Worm (Caenorhabditis elegans) whole organism, late embryonic: Measurements from ENCODE around the gene Y38H8A.4.

ENCODE experiments used
- C08G9.2 ChIP-seq: sonication (generic microtip); optimal IDR thresholded peaks from 2 replicates; lab custom pipeline; 2016; ENCODE audit warnings: mild to moderate bottlenecking, missing genetic modification characterization, moderate library complexity, missing compliant biosample characterization
- C38D4.7 ChIP-seq: fragments of 200-800 bp; sonication (Bioruptor generic); optimal IDR thresholded peaks from 2 replicates; lab custom pipeline; 2018; ENCODE audit warnings: mild to moderate bottlenecking, missing genetic modification characterization, moderate library complexity, missing compliant biosample characterization
- K02D7.2 ChIP-seq: sonication (generic microtip); optimal IDR thresholded peaks from 2 replicates; lab custom pipeline; 2017; ENCODE audit warnings: mild to moderate bottlenecking, missing genetic modification characterization, missing compliant biosample characterization
- T23F11.4 ChIP-seq: fragments of 200-800 bp; sonication (Bioruptor generic); optimal IDR thresholded peaks from 2 replicates; lab custom pipeline; 2018; ENCODE audit warnings: mild to moderate bottlenecking, missing genetic modification characterization, missing compliant biosample characterization
- ama-1 ChIP-seq: fragments of 150-350 bp; optimal IDR thresholded peaks from 2 replicates; lab custom pipeline; 2014
- ceh-14 ChIP-seq: sonication (generic microtip); optimal IDR thresholded peaks from 2 replicates; lab custom pipeline; 2016; ENCODE audit warnings: missing genotype, missing genetic modification characterization, missing compliant biosample characterization
- ceh-18 ChIP-seq: sonication (generic microtip); optimal IDR thresholded peaks from 2 replicates; lab custom pipeline; 2016; ENCODE audit warnings: missing genetic modification characterization, missing compliant biosample characterization
- ceh-2 ChIP-seq: sonication (generic microtip); optimal IDR thresholded peaks from 2 replicates; lab custom pipeline; 2016; ENCODE audit warnings: missing genotype, missing genetic modification characterization, missing compliant biosample characterization
- ceh-24 ChIP-seq: sonication (generic microtip); optimal IDR thresholded peaks from 2 replicates; lab custom pipeline; 2016; ENCODE audit warnings: mild to moderate bottlenecking, missing genetic modification characterization, missing compliant biosample characterization
- ceh-31 ChIP-seq: sonication (generic microtip); optimal IDR thresholded peaks from 2 replicates; lab custom pipeline; 2016; ENCODE audit warnings: missing genetic modification characterization, missing compliant biosample characterization
- ceh-45 ChIP-seq: fragments of 200-800 bp; sonication (Bioruptor generic); IDR thresholded peaks from 2 replicates; pipeline ENCODE4 v1.3.6; 2022; ENCODE audit warnings: missing genetic modification reagents, missing genetic modification characterization, missing compliant biosample characterization
- ceh-48 ChIP-seq: sonication (generic microtip); optimal IDR thresholded peaks from 2 replicates; lab custom pipeline; 2016; ENCODE audit warnings: missing genetic modification characterization, inconsistent platforms, missing compliant biosample characterization
- ceh-9 ChIP-seq: sonication (generic microtip); optimal IDR thresholded peaks from 2 replicates; lab custom pipeline; 2016; ENCODE audit warnings: mild to moderate bottlenecking, missing genetic modification characterization, inconsistent platforms, missing compliant biosample characterization
- che-1 ChIP-seq: sonication (generic microtip); optimal IDR thresholded peaks from 2 replicates; lab custom pipeline; 2016; ENCODE audit warnings: mild to moderate bottlenecking, missing genetic modification characterization, missing compliant biosample characterization
- dve-1 ChIP-seq: sonication (generic microtip); optimal IDR thresholded peaks from 2 replicates; lab custom pipeline; 2017; ENCODE audit warnings: antibody characterized with exemption, mild to moderate bottlenecking, missing genetic modification characterization, missing compliant biosample characterization
- elt-2 ChIP-seq: sonication (generic microtip); optimal IDR thresholded peaks from 2 replicates; lab custom pipeline; 2016; ENCODE audit warnings: missing genetic modification reagents, missing genetic modification characterization, missing compliant biosample characterization
- elt-4 ChIP-seq: sonication (generic microtip); optimal IDR thresholded peaks from 2 replicates; lab custom pipeline; 2016; ENCODE audit warnings: missing genetic modification characterization, missing compliant biosample characterization
- eyg-1 ChIP-seq: sonication (generic microtip); optimal IDR thresholded peaks from 2 replicates; lab custom pipeline; 2016; ENCODE audit warnings: missing genotype, missing genetic modification characterization, missing compliant biosample characterization
- fax-1 ChIP-seq: sonication (generic microtip); optimal IDR thresholded peaks from 2 replicates; lab custom pipeline; 2016; ENCODE audit warnings: missing genotype, missing genetic modification characterization, missing compliant biosample characterization
- fkh-6 ChIP-seq: sonication (generic microtip); optimal IDR thresholded peaks from 2 replicates; lab custom pipeline; 2016; ENCODE audit warnings: missing genetic modification characterization, missing compliant biosample characterization
- gmeb-2 ChIP-seq: sonication (generic microtip); optimal IDR thresholded peaks from 2 replicates; lab custom pipeline; 2016; ENCODE audit warnings: missing genetic modification characterization, inconsistent platforms, missing compliant biosample characterization
- hlh-6 ChIP-seq: sonication (generic microtip); optimal IDR thresholded peaks from 2 replicates; lab custom pipeline; 2016; ENCODE audit warnings: missing genotype, missing genetic modification characterization, missing compliant biosample characterization
- lim-6 ChIP-seq: sonication (generic microtip); optimal IDR thresholded peaks from 2 replicates; lab custom pipeline; 2016; ENCODE audit warnings: missing genetic modification characterization, missing compliant biosample characterization
- madf-2 ChIP-seq: sonication (generic microtip); optimal IDR thresholded peaks from 2 replicates; lab custom pipeline; 2017; ENCODE audit warnings: missing genetic modification characterization, missing compliant biosample characterization
- mec-3 ChIP-seq: sonication (generic microtip); optimal IDR thresholded peaks from 2 replicates; lab custom pipeline; 2016; ENCODE audit warnings: borderline replicate concordance, missing genetic modification characterization, missing compliant biosample characterization
- nfya-1 ChIP-seq: sonication (generic microtip); optimal IDR thresholded peaks from 2 replicates; lab custom pipeline; 2017; ENCODE audit warnings: missing genetic modification characterization, mild to moderate bottlenecking, missing compliant biosample characterization, antibody characterized with exemption, moderate library complexity
- nhr-11 ChIP-seq: fragments of 150-350 bp; optimal IDR thresholded peaks from 2 replicates; lab custom pipeline; 2014; ENCODE audit warnings: missing biosample characterization, missing genetic modification characterization
- nhr-232 ChIP-seq: sonication (generic microtip); optimal IDR thresholded peaks from 2 replicates; lab custom pipeline; 2016; ENCODE audit warnings: missing genetic modification characterization, missing compliant biosample characterization
- pha-2 ChIP-seq: sonication (generic microtip); optimal IDR thresholded peaks from 2 replicates; lab custom pipeline; 2017; ENCODE audit warnings: mild to moderate bottlenecking, missing genetic modification characterization, missing compliant biosample characterization
- pha-4 ChIP-seq: fragments of 150-350 bp; optimal IDR thresholded peaks from 2 replicates; lab custom pipeline; 2018; ENCODE audit warnings: missing biosample characterization, missing genetic modification reagents, missing genetic modification characterization
- rnt-1 ChIP-seq: sonication (generic microtip); optimal IDR thresholded peaks from 2 replicates; lab custom pipeline; 2016; ENCODE audit warnings: missing genetic modification characterization, missing compliant biosample characterization
- sox-2 ChIP-seq: fragments of 200-800 bp; sonication (Bioruptor generic); IDR thresholded peaks from 2 replicates; pipeline ENCODE4 v1.3.6; 2022; ENCODE audit warnings: missing genetic modification reagents, missing genetic modification characterization, missing compliant biosample characterization
- sox-4 ChIP-seq: sonication (generic microtip); optimal IDR thresholded peaks from 2 replicates; lab custom pipeline; 2017; ENCODE audit warnings: mild to moderate bottlenecking, missing genetic modification characterization, inconsistent platforms, missing compliant biosample characterization
- syd-9 ChIP-seq: sonication (generic microtip); optimal IDR thresholded peaks from 2 replicates; lab custom pipeline; 2016; ENCODE audit warnings: mild to moderate bottlenecking, missing genetic modification characterization, moderate library complexity, missing compliant biosample characterization
- tbx-7 ChIP-seq: sonication (generic microtip); optimal IDR thresholded peaks from 2 replicates; lab custom pipeline; 2016; ENCODE audit warnings: missing genotype, missing genetic modification characterization, missing compliant biosample characterization
- ttx-3 ChIP-seq: sonication (generic microtip); optimal IDR thresholded peaks from 2 replicates; lab custom pipeline; 2016; ENCODE audit warnings: missing genetic modification reagents, missing genetic modification characterization, missing compliant biosample characterization
- unc-3 ChIP-seq, 2 experiments: fragments of 200-800 bp in 1 of 2; sonication (Bioruptor generic) in 1 of 2; sonication (generic microtip) in 1 of 2; conservative IDR thresholded peaks in 1 of 2; optimal IDR thresholded peaks in 1 of 2; 2 replicates each; pipeline versions ENCODE4 v1.3.6 to Lab custom; 2016 to 2022; ENCODE audit warnings: missing compliant biosample characterization in 2 of 2, missing genetic modification characterization in 2 of 2, missing genetic modification reagents in 1 of 2
- unc-42 ChIP-seq: sonication (generic microtip); optimal IDR thresholded peaks from 2 replicates; lab custom pipeline; 2016; ENCODE audit warnings: missing genotype, missing genetic modification characterization, missing compliant biosample characterization
- unc-86 ChIP-seq: sonication (generic microtip); optimal IDR thresholded peaks from 2 replicates; lab custom pipeline; 2016; ENCODE audit warnings: missing genetic modification characterization, missing compliant biosample characterization
- zip-5 ChIP-seq: sonication (generic microtip); optimal IDR thresholded peaks from 2 replicates; lab custom pipeline; 2016; ENCODE audit warnings: missing genetic modification characterization, missing compliant biosample characterization

Y38H8A.4 gene

DNA sequence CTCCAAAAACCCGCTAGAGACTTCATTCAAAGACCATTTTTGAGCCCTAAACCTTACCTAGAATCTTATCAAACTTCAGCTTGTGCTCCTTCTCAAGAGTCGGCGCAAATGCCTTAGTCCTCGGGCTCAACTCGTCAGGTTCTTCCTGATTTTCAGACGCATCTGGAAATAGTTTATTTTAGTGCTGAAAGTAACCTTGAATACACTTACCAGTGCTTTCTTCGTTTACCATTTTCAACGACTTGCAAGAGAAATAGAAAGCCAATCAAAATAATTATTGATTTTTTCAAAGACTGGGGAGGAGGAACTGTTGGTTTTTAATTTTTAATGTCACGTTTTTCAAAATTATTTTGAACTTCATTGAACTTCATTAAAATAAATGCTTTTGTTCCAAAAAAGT, at the start of gene Y38H8A.4, which contains the start of gene ttbk-8.1:
Y38H8A.4 (minus strand) TSS at position 366 of the 400 bp plus-strand sequence.
ttbk-8.1 (plus strand) TSS at position 301 of the 400 bp plus-strand sequence.
- TF ChIP-seq sox-2 (GFP tag; lab: Robert Waterston, UW) (no peak), ceh-2 (tag; lab: Kevin White, UChicago) (no peak), fkh-6 (tag; lab: Kevin White, UChicago) (no peak), nfya-1 (tag; lab: Kevin White, UChicago) (no peak), elt-4 (no peak), ceh-24 (tag; lab: Kevin White, UChicago) (no peak), ttx-3 (tag; lab: Kevin White, UChicago) (no peak), pha-4 (tag; lab: Kevin White, UChicago) (no peak), syd-9 (tag; lab: Kevin White, UChicago) (no peak), fax-1 (tag; lab: Kevin White, UChicago) (no peak), gmeb-2 (tag; lab: Kevin White, UChicago) (no peak), tbx-7 (tag; lab: Kevin White, UChicago) (no peak)

DNA sequence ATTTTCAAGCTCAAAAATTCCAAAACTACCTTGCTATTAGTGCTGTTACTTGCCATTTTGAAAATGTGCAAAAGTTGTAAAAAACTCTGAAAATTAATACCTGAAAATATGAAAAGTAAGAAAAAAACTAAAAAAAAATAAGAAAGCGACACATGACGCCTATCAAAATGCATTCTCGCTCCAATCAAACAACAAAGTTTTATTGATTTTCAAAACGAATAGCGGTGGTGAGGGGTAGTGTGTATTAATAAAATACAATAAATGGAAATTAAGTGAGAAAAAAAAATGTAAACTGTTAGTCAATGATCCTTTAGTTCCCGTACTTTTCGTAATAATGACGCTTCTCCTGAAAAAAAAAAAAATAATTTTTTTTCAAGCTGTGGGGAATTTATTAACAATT, 49.6 kb upstream of the Y38H8A.4 start, which contains the start of gene dcap-2:
dcap-2 (minus strand) TSS at position 86 of the 400 bp plus-strand sequence.
- TF ChIP-seq nfya-1 (tag; lab: Kevin White, UChicago) (peak; percentile 5), ceh-48 (tag; lab: Kevin White, UChicago) (peak; percentile 73), hlh-6 (tag; lab: Kevin White, UChicago) (no peak)

DNA sequence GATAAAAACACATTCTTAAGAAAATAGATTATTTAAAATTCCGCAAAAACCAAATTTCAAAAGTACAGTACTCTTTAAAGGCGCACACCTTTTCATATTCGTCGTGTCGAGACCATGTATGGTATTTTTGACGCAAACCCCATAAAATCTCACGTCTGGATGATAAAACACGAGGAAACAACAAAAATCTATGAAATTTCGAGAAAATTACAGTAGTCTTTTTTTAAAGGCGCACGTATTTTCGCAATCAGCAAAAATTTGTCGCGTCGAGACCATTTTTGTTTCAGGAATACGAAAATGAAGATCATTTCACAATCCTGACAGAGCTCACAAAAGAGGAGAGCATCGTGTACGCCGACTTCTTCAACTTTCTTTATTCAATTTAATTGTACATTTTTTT, 40.8 kb upstream of the Y38H8A.4 start:
- TF ChIP-seq ceh-14 (tag; lab: Kevin White, UChicago) (no peak), K02D7.2 (tag; lab: Kevin White, UChicago) (no peak), ceh-18 (tag; lab: Kevin White, UChicago) (no peak), che-1 (tag; lab: Kevin White, UChicago) (no peak), tbx-7 (tag; lab: Kevin White, UChicago) (no peak), unc-42 (no peak), eyg-1 (tag; lab: Kevin White, UChicago) (no peak), sox-4 (tag; lab: Kevin White, UChicago) (no peak), gmeb-2 (tag; lab: Kevin White, UChicago) (no peak), C08G9.2 (no peak), T23F11.4 (no peak)

DNA sequence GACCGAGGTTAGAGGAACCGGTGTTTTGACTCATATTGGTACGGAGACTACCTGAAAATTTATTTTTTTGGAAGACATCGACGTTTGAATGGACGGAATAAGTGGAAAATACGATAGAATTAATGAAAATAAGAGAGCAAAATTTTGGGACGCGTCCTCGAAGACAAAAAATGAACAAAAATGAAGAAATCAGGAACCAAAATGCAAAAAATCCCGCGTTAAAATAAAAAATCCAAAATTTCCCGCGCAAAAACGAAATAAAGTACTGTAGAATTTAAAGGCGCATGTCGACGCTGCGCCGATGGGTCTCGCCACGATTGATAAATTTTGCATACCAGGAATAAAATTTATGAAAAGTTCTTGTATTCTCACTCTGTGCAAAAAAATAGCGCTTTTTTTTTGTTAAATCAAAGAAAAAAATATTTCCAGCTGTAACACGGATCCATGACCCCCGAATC, 40.0 kb upstream of the Y38H8A.4 start, which contains the start of gene puf-3:
puf-3 (minus strand) TSS at position 51 of the 458 bp plus-strand sequence.
- TF ChIP-seq pha-2 (tag; lab: Kevin White, UChicago) (no peak), elt-4 (no peak), syd-9 (tag; lab: Kevin White, UChicago) (no peak)

DNA sequence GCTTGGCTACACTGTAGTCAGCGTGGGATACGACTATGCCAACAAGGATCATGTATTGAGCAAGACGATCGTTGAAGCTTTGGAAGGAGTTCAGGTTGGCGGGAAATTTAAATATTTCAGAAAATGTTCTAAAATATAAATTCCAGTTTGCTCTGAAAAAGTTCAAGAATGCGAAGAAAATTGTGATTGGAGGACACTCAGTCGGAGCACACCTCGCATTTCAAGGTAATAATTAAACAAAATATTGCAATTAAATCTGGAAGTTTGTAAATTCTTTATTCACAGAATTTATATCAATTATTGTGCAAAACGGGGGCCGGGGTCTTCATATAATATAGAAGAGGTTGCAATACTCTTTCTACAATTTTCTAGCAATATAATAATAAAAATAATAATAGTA, 37.9 kb upstream of the Y38H8A.4 start:
- TF ChIP-seq madf-2 (tag; lab: Kevin White, UChicago) (no peak), pha-4 (tag; lab: Kevin White, UChicago) (no peak), ceh-31 (tag; lab: Kevin White, UChicago) (no peak), ceh-45 (GFP tag; lab: Robert Waterston, UW) (no peak), nhr-11 (tag; lab: Kevin White, UChicago) (no peak), elt-4 (no peak), rnt-1 (no peak), lim-6 (tag; lab: Kevin White, UChicago) (no peak), zip-5 (tag; lab: Kevin White, UChicago) (no peak), dve-1 (tag; lab: Kevin White, UChicago) (no peak)

DNA sequence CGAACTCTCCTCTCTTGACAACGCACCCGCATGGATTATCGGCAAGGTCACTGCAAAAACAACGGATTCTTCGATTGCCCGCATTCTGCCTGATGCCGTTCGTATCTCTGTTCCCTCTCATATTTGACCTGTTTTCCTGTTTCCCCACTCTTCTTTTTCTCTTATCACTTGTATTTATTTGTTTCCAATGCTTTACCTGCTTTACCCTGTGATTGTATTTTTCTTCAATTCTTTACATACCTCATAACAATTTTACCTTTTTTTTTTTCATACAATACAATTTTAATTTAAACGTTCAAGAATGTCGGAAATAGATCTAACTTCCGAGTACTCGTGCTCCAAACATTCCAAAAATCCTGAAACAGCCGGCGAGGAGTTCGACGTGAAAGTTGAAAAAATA, 36.7 kb upstream of the Y38H8A.4 start, which contains the start of gene afmd-2:
afmd-2 (plus strand) TSS at position 301 of the 400 bp plus-strand sequence.
- TF ChIP-seq C38D4.7 (GFP tag; lab: Kevin White, UChicago) (no peak), pha-4 (tag; lab: Kevin White, UChicago) (no peak), ama-1 (no peak), dve-1 (tag; lab: Kevin White, UChicago) (no peak), mec-3 (tag; lab: Kevin White, UChicago) (no peak), sox-2 (GFP tag; lab: Robert Waterston, UW) (no peak), nhr-232 (tag; lab: Kevin White, UChicago) (no peak), ceh-18 (tag; lab: Kevin White, UChicago) (no peak), ceh-9 (tag; lab: Kevin White, UChicago) (no peak), unc-86 (tag; lab: Kevin White, UChicago) (no peak), elt-2 (no peak), nhr-11 (tag; lab: Kevin White, UChicago) (no peak), ceh-2 (tag; lab: Kevin White, UChicago) (no peak), unc-3 (GFP tag; conservative IDR thresholded peaks at IDR 0.05; lab: Robert Waterston, UW) (no peak), unc-3 (tag; optimal IDR thresholded peaks at IDR 0.05; lab: Kevin White, UChicago) (no peak), eyg-1 (tag; lab: Kevin White, UChicago) (no peak), madf-2 (tag; lab: Kevin White, UChicago) (no peak)
